Fruit fly (Drosophila melanogaster) whole organism, embryonic: ENCODE measurements around the gene Srg3.

Source experiments
- Asciz ChIP-seq: fragments of 200-800 bp; sonication (Bioruptor generic); optimal IDR thresholded peaks from 2 replicates; lab custom pipeline; 2017; ENCODE audit warnings: missing biosample characterization, mild to moderate bottlenecking, missing genetic modification characterization, missing genetic modification reagents
- Atf6 ChIP-seq: fragments of 200-800 bp; sonication (Bioruptor generic); IDR thresholded peaks from 2 replicates; pipeline ENCODE4 v1.3.6; 2022; ENCODE audit warnings: missing biosample characterization, missing genetic modification characterization
- B-H1 ChIP-seq: fragments of 200-800 bp; sonication (Bioruptor generic); IDR thresholded peaks from 3 replicates; pipeline ENCODE4 v1.3.6; 2022; ENCODE audit warnings: missing biosample characterization, missing genetic modification characterization
- C15 ChIP-seq: fragments of 200-800 bp; sonication (Bioruptor generic); IDR thresholded peaks from 3 replicates; pipeline ENCODE4 v1.3.6; 2022; ENCODE audit warnings: missing biosample characterization, missing genetic modification characterization
- CG10366 ChIP-seq: fragments of 200-800 bp; sonication (Bioruptor generic); IDR thresholded peaks from 2 replicates; pipeline ENCODE4 v1.3.6; 2022; ENCODE audit warnings: missing biosample characterization, missing genetic modification characterization
- CG10462 ChIP-seq: fragments of 200-800 bp; sonication (Bioruptor generic); optimal IDR thresholded peaks from 2 replicates; lab custom pipeline; 2016; ENCODE audit warnings: missing biosample characterization, missing genetic modification characterization
- CG11398 ChIP-seq: fragments of 200-800 bp; sonication (Bioruptor generic); optimal IDR thresholded peaks from 2 replicates; lab custom pipeline; 2016; ENCODE audit warnings: missing biosample characterization, missing genetic modification characterization
- CG12155 ChIP-seq: fragments of 200-800 bp; sonication (Bioruptor generic); optimal IDR thresholded peaks from 3 replicates; lab custom pipeline; 2016; ENCODE audit warnings: missing biosample characterization, missing genetic modification characterization
- CG12744 ChIP-seq: fragments of 200-800 bp; sonication (Bioruptor generic); optimal IDR thresholded peaks from 2 replicates; lab custom pipeline; 2016; ENCODE audit warnings: missing biosample characterization, missing genetic modification characterization
- CG13123 ChIP-seq: fragments of 200-800 bp; sonication (Bioruptor generic); optimal IDR thresholded peaks from 2 replicates; lab custom pipeline; 2016; ENCODE audit warnings: missing biosample characterization, missing genetic modification characterization
- CG1832 ChIP-seq: fragments of 200-800 bp; sonication (Bioruptor generic); optimal IDR thresholded peaks from 2 replicates; lab custom pipeline; 2017; ENCODE audit warnings: missing biosample characterization, mild to moderate bottlenecking, missing genetic modification characterization, inconsistent platforms
- CG2889 ChIP-seq: fragments of 200-800 bp; sonication (Bioruptor generic); IDR thresholded peaks from 3 replicates; pipeline ENCODE4 v1.3.6; 2022; ENCODE audit warnings: missing biosample characterization, missing genetic modification characterization
- CG3163 ChIP-seq: fragments of 200-800 bp; sonication (Bioruptor generic); optimal IDR thresholded peaks from 3 replicates; lab custom pipeline; 2016; ENCODE audit warnings: missing biosample characterization, missing genetic modification characterization
- CG32772 ChIP-seq: fragments of 200-800 bp; sonication (Bioruptor generic); IDR thresholded peaks from 2 replicates; pipeline ENCODE4 v1.3.6; 2022; ENCODE audit warnings: missing biosample characterization, missing genetic modification characterization
- CG3847 ChIP-seq: fragments of 200-800 bp; sonication (Bioruptor generic); IDR thresholded peaks from 2 replicates; pipeline ENCODE4 v1.3.6; 2022; ENCODE audit warnings: missing biosample characterization, missing genetic modification characterization
- CG5245 ChIP-seq: fragments of 200-800 bp; sonication (Bioruptor generic); optimal IDR thresholded peaks from 3 replicates; lab custom pipeline; 2016; ENCODE audit warnings: missing biosample characterization, missing genetic modification characterization
- CG7556 ChIP-seq: fragments of 200-800 bp; sonication (Bioruptor generic); optimal IDR thresholded peaks from 2 replicates; lab custom pipeline; 2017; ENCODE audit warnings: missing biosample characterization, mild to moderate bottlenecking, missing genetic modification characterization
- D19A ChIP-seq: fragments of 200-800 bp; optimal IDR thresholded peaks from 3 replicates; lab custom pipeline; 2019; ENCODE audit warnings: missing biosample characterization, mild to moderate bottlenecking, missing genetic modification characterization, moderate library complexity
- Deaf1 ChIP-seq: fragments of 200-800 bp; optimal IDR thresholded peaks from 3 replicates; lab custom pipeline; 2019; ENCODE audit warnings: missing biosample characterization, mild to moderate bottlenecking, missing genetic modification characterization, moderate library complexity
- Dek ChIP-seq: fragments of 200-800 bp; sonication (Bioruptor generic); optimal IDR thresholded peaks from 3 replicates; lab custom pipeline; 2019; ENCODE audit warnings: missing biosample characterization, mild to moderate bottlenecking, missing genetic modification characterization, moderate library complexity
- Gsc ChIP-seq: fragments of 200-800 bp; sonication (Bioruptor generic); IDR thresholded peaks from 2 replicates; pipeline ENCODE4 v1.3.6; 2022; ENCODE audit warnings: missing biosample characterization, missing genetic modification characterization
- HmgZ ChIP-seq: fragments of 200-800 bp; sonication (Bioruptor generic); optimal IDR thresholded peaks from 2 replicates; lab custom pipeline; 2018; ENCODE audit warnings: missing biosample characterization, mild to moderate bottlenecking, missing genetic modification characterization
- Kr ChIP-seq: fragments of 200-800 bp; sonication (Bioruptor generic); optimal IDR thresholded peaks from 2 replicates; lab custom pipeline; 2017; ENCODE audit warnings: missing biosample characterization, mild to moderate bottlenecking, missing genetic modification characterization
- MESR4 ChIP-seq: fragments of 200-800 bp; sonication (Bioruptor generic); optimal IDR thresholded peaks from 2 replicates; lab custom pipeline; 2018; ENCODE audit warnings: missing biosample characterization, mild to moderate bottlenecking, missing genetic modification characterization, moderate library complexity
- Meics ChIP-seq: fragments of 200-800 bp; sonication (Bioruptor generic); optimal IDR thresholded peaks from 2 replicates; lab custom pipeline; 2017; ENCODE audit warnings: missing biosample characterization, mild to moderate bottlenecking, missing genetic modification characterization
- Mrtf ChIP-seq: fragments of 200-800 bp; sonication (Bioruptor generic); IDR thresholded peaks from 3 replicates; pipeline ENCODE4 v1.3.6; 2022; ENCODE audit warnings: missing biosample characterization, missing genetic modification characterization
- Myb ChIP-seq: fragments of 200-800 bp; sonication (Bioruptor generic); optimal IDR thresholded peaks from 2 replicates; lab custom pipeline; 2016; ENCODE audit warnings: missing biosample characterization, missing genetic modification characterization
- NC2β ChIP-seq: fragments of 200-800 bp; sonication (Bioruptor generic); optimal IDR thresholded peaks from 2 replicates; lab custom pipeline; 2016; ENCODE audit warnings: missing biosample characterization, missing genetic modification characterization
- Neu2 ChIP-seq: fragments of 200-800 bp; sonication (Bioruptor generic); optimal IDR thresholded peaks from 3 replicates; lab custom pipeline; 2016; ENCODE audit warnings: missing biosample characterization, missing genetic modification characterization, borderline replicate concordance
- Six4 ChIP-seq: fragments of 200-800 bp; sonication (Bioruptor generic); optimal IDR thresholded peaks from 2 replicates; lab custom pipeline; 2016; ENCODE audit warnings: missing biosample characterization, missing genetic modification characterization
- Sox100B ChIP-seq: fragments of 200-800 bp; sonication (Bioruptor generic); optimal IDR thresholded peaks from 3 replicates; lab custom pipeline; 2018; ENCODE audit warnings: missing biosample characterization, mild to moderate bottlenecking, missing genetic modification characterization
- Stat92E ChIP-seq, 3 experiments: fragments of >200 bp in 2 of 3; fragments of 200-800 bp in 1 of 3; sonication (Bioruptor generic) in 1 of 3; optimal IDR thresholded peaks; 2 replicates each; lab custom pipeline; 2017 to 2019; ENCODE audit warnings: missing biosample characterization in 3 of 3, missing genetic modification characterization in 3 of 3, mild to moderate bottlenecking in 1 of 3, moderate library complexity in 1 of 3
- Taf1 ChIP-seq: fragments of 200-800 bp; sonication (Bioruptor generic); IDR thresholded peaks from 2 replicates; pipeline ENCODE4 v1.3.6; 2022; ENCODE audit warnings: missing biosample characterization, missing genetic modification characterization
- Tbp ChIP-seq: fragments of >200 bp; optimal IDR thresholded peaks from 2 replicates; lab custom pipeline; 2018; ENCODE audit warnings: missing biosample characterization, missing genetic modification characterization
- ab ChIP-seq: fragments of 200-800 bp; sonication (Bioruptor generic); optimal IDR thresholded peaks from 2 replicates; lab custom pipeline; 2016; ENCODE audit warnings: missing biosample characterization, missing genetic modification characterization
- abd-A ChIP-seq: fragments of 200-800 bp; sonication (Bioruptor generic); optimal IDR thresholded peaks from 3 replicates; lab custom pipeline; 2019; ENCODE audit warnings: missing biosample characterization, mild to moderate bottlenecking, missing genetic modification characterization, moderate library complexity
- ap ChIP-seq: fragments of 200-800 bp; sonication (Bioruptor generic); IDR thresholded peaks from 2 replicates; pipeline ENCODE4 v1.3.6; 2022; ENCODE audit warnings: missing biosample characterization, missing genetic modification characterization
- bowl ChIP-seq: fragments of 200-800 bp; sonication (Bioruptor generic); IDR thresholded peaks from 2 replicates; pipeline ENCODE4 v1.3.6; 2022; ENCODE audit warnings: missing biosample characterization, missing genetic modification characterization
- corto ChIP-seq: fragments of 200-800 bp; sonication (Bioruptor generic); optimal IDR thresholded peaks from 2 replicates; lab custom pipeline; 2016; ENCODE audit warnings: missing biosample characterization, mild to moderate bottlenecking, missing genetic modification characterization, moderate library complexity
- dimm ChIP-seq: fragments of 200-800 bp; sonication (Bioruptor generic); IDR thresholded peaks from 2 replicates; pipeline ENCODE4 v1.3.6; 2022; ENCODE audit warnings: missing biosample characterization, missing genetic modification characterization
- gcm2 ChIP-seq: fragments of 200-800 bp; sonication (Bioruptor generic); optimal IDR thresholded peaks from 2 replicates; lab custom pipeline; 2016; ENCODE audit warnings: missing biosample characterization, missing genetic modification characterization
- gsb-n ChIP-seq: fragments of 200-800 bp; sonication (Bioruptor generic); optimal IDR thresholded peaks from 3 replicates; lab custom pipeline; 2018; ENCODE audit warnings: missing biosample characterization, mild to moderate bottlenecking, missing genetic modification characterization
- oc ChIP-seq: fragments of 200-800 bp; sonication (Bioruptor generic); optimal IDR thresholded peaks from 2 replicates; lab custom pipeline; 2018; ENCODE audit warnings: missing biosample characterization, mild to moderate bottlenecking, missing genetic modification characterization, moderate library complexity
- ro ChIP-seq: fragments of 200-800 bp; sonication (Bioruptor generic); IDR thresholded peaks from 2 replicates; pipeline ENCODE4 v1.3.6; 2022; ENCODE audit warnings: missing biosample characterization, missing genetic modification characterization
- scrt ChIP-seq: fragments of 200-800 bp; sonication (Bioruptor generic); optimal IDR thresholded peaks from 2 replicates; lab custom pipeline; 2018; ENCODE audit warnings: missing biosample characterization, mild to moderate bottlenecking, missing genetic modification characterization, moderate library complexity
- slbo ChIP-seq: fragments of 200-800 bp; sonication (Bioruptor generic); IDR thresholded peaks from 2 replicates; pipeline ENCODE4 v1.3.6; 2022; ENCODE audit warnings: missing biosample characterization, missing genetic modification characterization
- stwl ChIP-seq: fragments of 200-800 bp; sonication (Bioruptor generic); optimal IDR thresholded peaks from 3 replicates; lab custom pipeline; 2018; ENCODE audit warnings: missing biosample characterization, mild to moderate bottlenecking, missing genetic modification characterization, moderate library complexity
- tll ChIP-seq, 2 experiments: fragments of 200-800 bp in 1 of 2; fragments of >200 bp in 1 of 2; sonication (Bioruptor generic) in 1 of 2; optimal IDR thresholded peaks; 2 replicates each; lab custom pipeline; 2017 to 2019; ENCODE audit warnings: missing biosample characterization in 2 of 2, missing genetic modification characterization in 2 of 2, mild to moderate bottlenecking in 1 of 2, moderate library complexity in 1 of 2
- unpg ChIP-seq: fragments of 200-800 bp; sonication (Bioruptor generic); optimal IDR thresholded peaks from 3 replicates; lab custom pipeline; 2018; ENCODE audit warnings: missing biosample characterization, mild to moderate bottlenecking, missing genetic modification characterization, moderate library complexity
- wdn ChIP-seq: fragments of 200-800 bp; sonication (Bioruptor generic); IDR thresholded peaks from 2 replicates; pipeline ENCODE4 v1.3.6; 2022; ENCODE audit warnings: missing biosample characterization, missing genetic modification characterization
- z ChIP-seq: fragments of 200-800 bp; sonication (Bioruptor generic); IDR thresholded peaks from 3 replicates; pipeline ENCODE4 v1.3.6; 2022; ENCODE audit warnings: missing biosample characterization, missing genetic modification characterization
- zen2 ChIP-seq: fragments of 200-800 bp; sonication (Bioruptor generic); IDR thresholded peaks from 3 replicates; pipeline ENCODE4 v1.3.6; 2022; ENCODE audit warnings: missing biosample characterization, missing genetic modification characterization; ENCODE audit not compliant: partially characterized antibody

The Srg3 gene

DNA sequence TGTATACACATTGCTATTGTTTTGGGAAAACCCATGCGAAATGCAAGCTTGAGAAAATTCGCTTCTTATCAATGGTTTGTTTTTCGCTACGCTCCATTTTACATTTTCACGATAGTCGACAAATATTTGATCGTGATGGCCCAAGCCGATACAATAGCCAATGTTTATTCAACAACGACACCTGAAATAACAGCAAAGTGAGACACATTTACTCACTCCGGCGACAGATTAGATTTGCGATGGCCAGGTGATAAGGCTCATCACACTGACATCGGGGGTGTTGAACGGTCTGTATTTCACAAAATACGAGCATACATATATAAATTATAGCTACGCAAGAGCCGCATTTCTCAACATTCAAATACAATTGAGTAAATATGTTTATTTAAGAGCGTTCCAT lies 45.9 kb upstream of the Srg3 start (continued):
- TF ChIP-seq Stat92E (GFP tag; optimal IDR thresholded peaks at IDR 0.05; lab: Kevin White, UChicago) (no peak), CG12155 (no peak), slbo (GFP tag; lab: Robert Waterston, UW) (no peak; the same call in 1 of the 2 replicates), wdn (GFP tag; lab: Robert Waterston, UW) (0 out of 2 replicates have a peak, but pooled peaks have one; percentile 28), CG13123 (GFP tag; lab: Kevin White, UChicago) (no peak), CG10366 (GFP tag; lab: Robert Waterston, UW) (no peak), CG11398 (GFP tag; lab: Kevin White, UChicago) (peak; percentile 41), CG1832 (no peak), CG32772 (GFP tag; lab: Robert Waterston, UW) (no peak), Dek (peak; percentile 40), dimm (GFP tag; lab: Robert Waterston, UW) (no peak), unpg (peak; percentile 45), CG2889 (GFP tag; lab: Robert Waterston, UW) (no peak), Atf6 (GFP tag; lab: Robert Waterston, UW) (peak; percentile 77), z (GFP tag; lab: Robert Waterston, UW) (0 out of 3 replicates have a peak, but pooled peaks have one; percentile 53), Myb (GFP tag; lab: Kevin White, UChicago) (peak; percentile 25), scrt (GFP tag; lab: Kevin White, UChicago) (peak; percentile 82), CG12744 (GFP tag; lab: Kevin White, UChicago) (peak; percentile 20), CG3163 (GFP tag; lab: Kevin White, UChicago) (no peak), gcm2 (GFP tag; lab: Kevin White, UChicago) (no peak), C15 (GFP tag; lab: Robert Waterston, UW) (no peak; the same call in 2 of the 3 replicates), HmgZ (tag; lab: Kevin White, UChicago) (peak; percentile 44), Taf1 (GFP tag; lab: Robert Waterston, UW) (no peak), CG3847 (GFP tag; lab: Robert Waterston, UW) (no peak), B-H1 (GFP tag; lab: Robert Waterston, UW) (peak; percentile 15; the same call in 1 of the 3 replicates), oc (no peak), CG5245 (GFP tag; lab: Kevin White, UChicago) (no peak), tll (GFP tag; optimal IDR thresholded peaks at IDR 0.05; lab: Kevin White, UChicago) (no peak), MESR4 (GFP tag; lab: Kevin White, UChicago) (no peak), Asciz (GFP tag; lab: Kevin White, UChicago) (peak; percentile 85), corto (GFP tag; lab: Kevin White, UChicago) (no peak), Gsc (GFP tag; lab: Robert Waterston, UW) (no peak), stwl (tag; lab: Kevin White, UChicago) (no peak), Tbp (no peak), ro (GFP tag; lab: Robert Waterston, UW) (no peak), CG7556 (peak; percentile 67), Deaf1 (peak; percentile 2), NC2β (GFP tag; lab: Kevin White, UChicago) (peak; percentile 9), D19A (tag; lab: Kevin White, UChicago) (peak; percentile 19), ab (GFP tag; lab: Kevin White, UChicago) (no peak), gsb-n (tag; lab: Kevin White, UChicago) (peak; percentile 38), Meics (peak; percentile 90), ap (no peak), CG10462 (GFP tag; lab: Kevin White, UChicago) (no peak), Six4 (GFP tag; lab: Kevin White, UChicago) (no peak), Mrtf (no peak), zen2 (GFP tag; lab: Robert Waterston, UW) (no peak), Kr (GFP tag; lab: Kevin White, UChicago) (peak; percentile 2), Sox100B (GFP tag; lab: Kevin White, UChicago) (peak; percentile 73), Neu2 (GFP tag; lab: Kevin White, UChicago) (no peak), abd-A (no peak), bowl (GFP tag; lab: Robert Waterston, UW) (no peak)
